Fruit fly (Drosophila melanogaster) whole organism, prepupa: ENCODE data around the gene CG6204.

Experiments
- Blimp-1 ChIP-seq: fragments of 200-800 bp; sonication (Bioruptor generic); optimal IDR thresholded peaks from 3 replicates; lab custom pipeline; 2017; ENCODE audit warnings: missing biosample characterization, missing genetic modification characterization, mild to moderate bottlenecking, moderate library complexity, missing genetic modification reagents
- CG10631 ChIP-seq: fragments of 200-800 bp; sonication (Bioruptor generic); optimal IDR thresholded peaks from 2 replicates; lab custom pipeline; 2016; ENCODE audit warnings: missing biosample characterization, missing genetic modification characterization
- CG10669 ChIP-seq: fragments of 200-800 bp; sonication (Bioruptor generic); optimal IDR thresholded peaks from 3 replicates; lab custom pipeline; 2018; ENCODE audit warnings: missing biosample characterization, mild to moderate bottlenecking, missing genetic modification characterization, moderate library complexity
- CG11294 ChIP-seq: fragments of 200-800 bp; sonication (Bioruptor generic); IDR thresholded peaks from 2 replicates; pipeline ENCODE4 v1.3.6; 2022; ENCODE audit warnings: missing biosample characterization, missing genetic modification characterization
- CG11762 ChIP-seq: fragments of 200-800 bp; sonication (Bioruptor generic); optimal IDR thresholded peaks from 3 replicates; lab custom pipeline; 2016; ENCODE audit warnings: missing biosample characterization, missing genetic modification characterization; ENCODE audit not compliant: insufficient read depth
- CG11902 ChIP-seq: fragments of 200-800 bp; sonication (Bioruptor generic); optimal IDR thresholded peaks from 3 replicates; lab custom pipeline; 2016; ENCODE audit warnings: missing biosample characterization, missing genetic modification characterization
- CG15336 ChIP-seq: fragments of 200-800 bp; sonication (Bioruptor generic); IDR thresholded peaks from 2 replicates; pipeline ENCODE4 v1.3.6; 2022; ENCODE audit warnings: missing biosample characterization, missing genetic modification characterization
- CG32006 ChIP-seq: fragments of 200-800 bp; sonication (Bioruptor generic); optimal IDR thresholded peaks from 3 replicates; lab custom pipeline; 2017; ENCODE audit warnings: missing biosample characterization, mild to moderate bottlenecking, missing genetic modification characterization
- CG34406 ChIP-seq: fragments of 200-800 bp; sonication (Bioruptor generic); optimal IDR thresholded peaks from 3 replicates; lab custom pipeline; 2016; ENCODE audit warnings: missing biosample characterization, missing genetic modification characterization
- CG6163 ChIP-seq: fragments of 200-800 bp; sonication (Bioruptor generic); IDR thresholded peaks from 3 replicates; pipeline ENCODE4 v1.3.6; 2022; ENCODE audit warnings: missing biosample characterization, missing genetic modification characterization
- CG6276 ChIP-seq: fragments of 200-800 bp; sonication (Bioruptor generic); optimal IDR thresholded peaks from 2 replicates; lab custom pipeline; 2017; ENCODE audit warnings: missing biosample characterization, mild to moderate bottlenecking, missing genetic modification characterization
- CG6808 ChIP-seq: fragments of 200-800 bp; sonication (Bioruptor generic); optimal IDR thresholded peaks from 3 replicates; lab custom pipeline; 2017; ENCODE audit warnings: missing biosample characterization, missing genetic modification characterization, mild to moderate bottlenecking, moderate library complexity, missing genetic modification reagents
- CG6854 ChIP-seq: fragments of 200-800 bp; sonication (Bioruptor generic); optimal IDR thresholded peaks from 2 replicates; lab custom pipeline; 2017; ENCODE audit warnings: missing biosample characterization, mild to moderate bottlenecking, missing genetic modification characterization
- CG7368 ChIP-seq: fragments of 200-800 bp; sonication (Bioruptor generic); optimal IDR thresholded peaks from 3 replicates; lab custom pipeline; 2016; ENCODE audit warnings: missing biosample characterization, missing genetic modification characterization
- CG8632 ChIP-seq: fragments of 200-800 bp; sonication (Bioruptor generic); optimal IDR thresholded peaks from 3 replicates; lab custom pipeline; 2016; ENCODE audit warnings: missing biosample characterization, missing genetic modification characterization
- CG9139 ChIP-seq: fragments of 200-800 bp; sonication (Bioruptor generic); optimal IDR thresholded peaks from 3 replicates; lab custom pipeline; 2017; ENCODE audit warnings: missing biosample characterization, mild to moderate bottlenecking, missing genetic modification characterization
- Eip78C ChIP-seq: fragments of 200-800 bp; sonication (Bioruptor generic); peaks from one replicate; lab custom pipeline; 2016; ENCODE audit warnings: missing biosample characterization, missing genetic modification characterization
- Eip93F ChIP-seq: fragments of 200-800 bp; sonication (Bioruptor generic); optimal IDR thresholded peaks from 2 replicates; lab custom pipeline; 2016; ENCODE audit warnings: missing biosample characterization, mild to moderate bottlenecking, missing genetic modification characterization
- Ets21C ChIP-seq: fragments of 200-800 bp; sonication (Bioruptor generic); optimal IDR thresholded peaks from 3 replicates; lab custom pipeline; 2016; ENCODE audit warnings: missing biosample characterization, missing genetic modification characterization
- Gug ChIP-seq: fragments of 200-800 bp; sonication (Bioruptor generic); IDR thresholded peaks from 2 replicates; pipeline ENCODE4 v1.3.6; 2022; ENCODE audit warnings: missing biosample characterization, missing genetic modification characterization
- Hr38 ChIP-seq: sonication (Bioruptor generic); optimal IDR thresholded peaks from 2 replicates; lab custom pipeline; 2016; ENCODE audit warnings: missing biosample characterization, missing genetic modification characterization
- Hr39 ChIP-seq: fragments of 200-800 bp; sonication (Bioruptor generic); optimal IDR thresholded peaks from 2 replicates; lab custom pipeline; 2016; ENCODE audit warnings: missing biosample characterization, missing genetic modification characterization
- Hr4 ChIP-seq: fragments of 200-800 bp; sonication (Bioruptor generic); optimal IDR thresholded peaks from 3 replicates; lab custom pipeline; 2016; ENCODE audit warnings: missing biosample characterization, missing genetic modification characterization
- Met ChIP-seq: fragments of 200-800 bp; sonication (Bioruptor generic); optimal IDR thresholded peaks from 3 replicates; lab custom pipeline; 2016; ENCODE audit warnings: missing biosample characterization, missing genetic modification characterization
- OdsH ChIP-seq: fragments of 200-800 bp; sonication (Bioruptor generic); optimal IDR thresholded peaks from 3 replicates; lab custom pipeline; 2016; ENCODE audit warnings: missing biosample characterization, missing genetic modification characterization
- Smox ChIP-seq: fragments of 200-800 bp; sonication (Bioruptor generic); optimal IDR thresholded peaks from 3 replicates; lab custom pipeline; 2016; ENCODE audit warnings: missing biosample characterization, missing genetic modification characterization
- Sox15 ChIP-seq: fragments of 200-800 bp; sonication (Bioruptor generic); optimal IDR thresholded peaks from 3 replicates; lab custom pipeline; 2016; ENCODE audit warnings: missing biosample characterization, missing genetic modification characterization
- acj6 ChIP-seq: fragments of 200-800 bp; sonication (Bioruptor generic); optimal IDR thresholded peaks from 3 replicates; lab custom pipeline; 2016; ENCODE audit warnings: missing biosample characterization, missing genetic modification characterization
- dac ChIP-seq: fragments of 200-800 bp; sonication (Bioruptor generic); optimal IDR thresholded peaks from 2 replicates; lab custom pipeline; 2017; ENCODE audit warnings: missing biosample characterization, mild to moderate bottlenecking, missing genetic modification characterization
- dsx ChIP-seq: fragments of 200-800 bp; optimal IDR thresholded peaks from 3 replicates; lab custom pipeline; 2019; ENCODE audit warnings: missing biosample characterization, mild to moderate bottlenecking, missing genetic modification characterization, moderate library complexity; ENCODE audit not compliant: poor library complexity, severe bottlenecking
- eg ChIP-seq: fragments of 200-800 bp; sonication (Bioruptor generic); IDR thresholded peaks from 3 replicates; pipeline ENCODE4 v1.3.6; 2022; ENCODE audit warnings: missing biosample characterization, missing genetic modification characterization
- fd59A ChIP-seq: fragments of 200-800 bp; sonication (Bioruptor generic); optimal IDR thresholded peaks from 2 replicates; lab custom pipeline; 2017; ENCODE audit warnings: missing biosample characterization, mild to moderate bottlenecking, missing genetic modification characterization, missing genetic modification reagents
- fkh ChIP-seq: fragments of 200-800 bp; sonication (Bioruptor generic); optimal IDR thresholded peaks from 3 replicates; lab custom pipeline; 2017; ENCODE audit warnings: missing biosample characterization, mild to moderate bottlenecking, missing genetic modification characterization, moderate library complexity
- lz ChIP-seq: fragments of 200-800 bp; sonication (Bioruptor generic); optimal IDR thresholded peaks from 3 replicates; lab custom pipeline; 2016; ENCODE audit warnings: missing biosample characterization, missing genetic modification characterization
- net ChIP-seq: fragments of 200-800 bp; sonication (Bioruptor generic); optimal IDR thresholded peaks from 3 replicates; lab custom pipeline; 2016; ENCODE audit warnings: missing biosample characterization, missing genetic modification characterization
- pdm3 ChIP-seq: fragments of 200-800 bp; sonication (Bioruptor generic); optimal IDR thresholded peaks from 3 replicates; lab custom pipeline; 2016; ENCODE audit warnings: missing biosample characterization, missing genetic modification characterization
- salr ChIP-seq, 2 experiments: fragments of 200-800 bp; sonication (Bioruptor generic); optimal IDR thresholded peaks; 3 replicates each; lab custom pipeline; 2016 to 2018; ENCODE audit warnings: missing biosample characterization in 2 of 2, missing genetic modification characterization in 2 of 2, mild to moderate bottlenecking in 1 of 2
- spab ChIP-seq: fragments of 200-800 bp; sonication (Bioruptor generic); optimal IDR thresholded peaks from 2 replicates; lab custom pipeline; 2017; ENCODE audit warnings: missing biosample characterization, mild to moderate bottlenecking, missing genetic modification characterization, missing genetic modification reagents
- ss ChIP-seq, 2 experiments: fragments of 200-800 bp; sonication (Bioruptor generic); optimal IDR thresholded peaks; 2 replicates in 1 of 2; 3 replicates in 1 of 2; lab custom pipeline; 2017 to 2018; ENCODE audit warnings: mild to moderate bottlenecking in 2 of 2, missing biosample characterization in 2 of 2, missing genetic modification characterization in 2 of 2, moderate library complexity in 1 of 2
- svp ChIP-seq: fragments of 200-800 bp; sonication (Bioruptor generic); peaks from one replicate; lab custom pipeline; 2016; ENCODE audit warnings: missing biosample characterization, missing genetic modification characterization
- topi ChIP-seq: fragments of 200-800 bp; sonication (Bioruptor generic); optimal IDR thresholded peaks from 3 replicates; lab custom pipeline; 2016; ENCODE audit warnings: missing biosample characterization, missing genetic modification characterization
- vri ChIP-seq: fragments of 200-800 bp; sonication (Bioruptor generic); optimal IDR thresholded peaks from 3 replicates; lab custom pipeline; 2016; ENCODE audit warnings: missing biosample characterization, mild to moderate bottlenecking, missing genetic modification characterization

Gene CG6204

dm6 chr3R:24218565-24218964 is 24.9 kb downstream of the CG6204 start, which contains the start of gene CG17786 (continued):
- TF ChIP-seq CG11762 (GFP tag; lab: Kevin White, UChicago) (no peak), fd59A (no peak), topi (peak; percentile 28), Met (no peak), CG6854 (GFP tag; lab: Kevin White, UChicago) (peak; percentile 88), Sox15 (GFP tag; lab: Kevin White, UChicago) (no peak), CG11294 (GFP tag; lab: Robert Waterston, UW) (no peak), net (GFP tag; lab: Kevin White, UChicago) (peak; percentile 37), eg (GFP tag; lab: Robert Waterston, UW) (peak; percentile 63; the same call in 2 of the 3 replicates), Smox (no peak), Gug (GFP tag; lab: Robert Waterston, UW) (no peak), dac (GFP tag; lab: Kevin White, UChicago) (no peak), Hr39 (no peak), svp (GFP tag; lab: Kevin White, UChicago) (no peak), CG6163 (peak; percentile 33; the same call in 1 of the 3 replicates), acj6 (GFP tag; lab: Kevin White, UChicago) (no peak), CG34406 (GFP tag; lab: Kevin White, UChicago) (no peak), spab (GFP tag; lab: Kevin White, UChicago) (no peak), CG10669 (no peak), OdsH (GFP tag; lab: Kevin White, UChicago) (no peak), CG8632 (GFP tag; lab: Kevin White, UChicago) (no peak), pdm3 (no peak), Hr38 (GFP tag; lab: Kevin White, UChicago) (no peak), ss (GFP tag; optimal IDR thresholded peaks at IDR 0.05; lab: Kevin White, UChicago) (peak; percentile 24 to 74), Ets21C (GFP tag; lab: Kevin White, UChicago) (no peak), lz (GFP tag; lab: Kevin White, UChicago) (no peak), CG10631 (GFP tag; lab: Kevin White, UChicago) (no peak), CG6808 (GFP tag; lab: Kevin White, UChicago) (no peak), dsx (GFP tag; lab: Kevin White, UChicago) (peak; percentile 31), CG6276 (peak; percentile 3), CG7368 (GFP tag; lab: Kevin White, UChicago) (no peak), CG15336 (peak; percentile 31; the same call in 1 of the 2 replicates), vri (GFP tag; lab: Kevin White, UChicago) (no peak), CG11902 (GFP tag; lab: Kevin White, UChicago) (no peak)

- peak; percentile 9 for TF ChIP-seq OdsH (GFP tag; lab: Kevin White, UChicago)
- TF ChIP-seq CG32006 (GFP tag; lab: Kevin White, UChicago) = peak; percentile 84
- no peak for TF ChIP-seq lz (GFP tag; lab: Kevin White, UChicago)
- peak; percentile 80 for TF ChIP-seq Eip78C (GFP tag; lab: Kevin White, UChicago)
- no peak for TF ChIP-seq CG10631 (GFP tag; lab: Kevin White, UChicago)
- TF ChIP-seq vri (GFP tag; lab: Kevin White, UChicago) = no peak
- no peak for TF ChIP-seq CG10669
- TF ChIP-seq spab (GFP tag; lab: Kevin White, UChicago) = no peak
- TF ChIP-seq Eip93F = no peak
- TF ChIP-seq dac (GFP tag; lab: Kevin White, UChicago) = peak; percentile 44
- no peak for TF ChIP-seq fkh (GFP tag; lab: Kevin White, UChicago)
- peak; percentile 75 for TF ChIP-seq Blimp-1
- peak; percentile 32 for TF ChIP-seq pdm3
- peak in 1 of 2 experiments; percentile 1 for TF ChIP-seq salr (GFP tag; optimal IDR thresholded peaks at IDR 0.05; lab: Kevin White, UChicago)
- peak; percentile 77 for TF ChIP-seq Hr4 (GFP tag; lab: Kevin White, UChicago)
- no peak for TF ChIP-seq CG9139 (GFP tag; lab: Kevin White, UChicago)
Measured at dm6 chr3R:24219093-24219492, 25.5 kb downstream of the CG6204 start.
